Fruit fly (Drosophila melanogaster): ENCODE measurements around the gene bib.
A peak's percentile ranks its signal among the peaks of the same experiment; 100 is the strongest.

bib gene

dm6 chr2L:10004574-10004973, 20.1 kb downstream of the bib start:
- TF ChIP-seq lola (GFP tag; optimal IDR thresholded peaks at IDR 0.05) (no peak), OdsH (GFP tag; optimal IDR thresholded peaks at IDR 0.05) (no peak), usp (GFP tag; optimal IDR thresholded peaks at IDR 0.05) (no peak), CrebA (GFP tag; optimal IDR thresholded peaks at IDR 0.05; ENCODE audit: borderline replicate concordance) (no peak), Dif (GFP tag; optimal IDR thresholded peaks at IDR 0.05; ENCODE audit: partially characterized antibody) (no peak), Mio (GFP tag; optimal IDR thresholded peaks at IDR 0.05) (no peak), CG9705 (GFP tag; optimal IDR thresholded peaks at IDR 0.05) (no peak), N (GFP tag; optimal IDR thresholded peaks at IDR 0.05) (no peak), dsf (GFP tag; optimal IDR thresholded peaks at IDR 0.05; ENCODE audit: borderline replicate concordance) (no peak), Rel (GFP tag; optimal IDR thresholded peaks at IDR 0.05) (no peak), Rel (tag; optimal IDR thresholded peaks at IDR 0.05) (no peak), pan (optimal IDR thresholded peaks at IDR 0.05) (no peak)

dm6 chr2L:10009293-10009695, 24.8 kb downstream of the bib start, which contains the start of gene Trp1:
TSS of gene Trp1 (plus strand) at chr2L:10009381.
- TF ChIP-seq lola (GFP tag; optimal IDR thresholded peaks at IDR 0.05): no peak
- no peak for TF ChIP-seq Sp1 (GFP tag; optimal IDR thresholded peaks at IDR 0.05)
- no peak for TF ChIP-seq Mio (GFP tag; optimal IDR thresholded peaks at IDR 0.05)
- TF ChIP-seq CG32264 (GFP tag; optimal IDR thresholded peaks at IDR 0.05): no peak
- no peak for TF ChIP-seq N (GFP tag; optimal IDR thresholded peaks at IDR 0.05)
- TF ChIP-seq brk (GFP tag; optimal IDR thresholded peaks at IDR 0.05): peak; percentile 18
- peak; percentile 12 for TF ChIP-seq woc (GFP tag; optimal IDR thresholded peaks at IDR 0.05)
- TF ChIP-seq ey (GFP tag; optimal IDR thresholded peaks at IDR 0.05): no peak
- TF ChIP-seq Dif (GFP tag; optimal IDR thresholded peaks at IDR 0.05; ENCODE audit: partially characterized antibody): no peak
- peak; percentile 61 for TF ChIP-seq tai (GFP tag; optimal IDR thresholded peaks at IDR 0.05)
- no peak for TF ChIP-seq dsf (GFP tag; optimal IDR thresholded peaks at IDR 0.05; ENCODE audit: borderline replicate concordance)
- no peak for TF ChIP-seq Jra (GFP tag; optimal IDR thresholded peaks at IDR 0.05)
- no peak for TF ChIP-seq sv (GFP tag; optimal IDR thresholded peaks at IDR 0.05)
- peak; percentile 57 for TF ChIP-seq Vsx2 (GFP tag; optimal IDR thresholded peaks at IDR 0.05; ENCODE audit: partially characterized antibody)
- TF ChIP-seq Myc (optimal IDR thresholded peaks at IDR 0.05): no peak
- TF ChIP-seq jim (GFP tag; optimal IDR thresholded peaks at IDR 0.05): no peak
- no peak for TF ChIP-seq br (GFP tag; optimal IDR thresholded peaks at IDR 0.05)
- TF ChIP-seq Hnf4 (GFP tag; optimal IDR thresholded peaks at IDR 0.05): peak; percentile 23
- peak; percentile 37 for TF ChIP-seq Hr83 (GFP tag; optimal IDR thresholded peaks at IDR 0.05; ENCODE audit: poor library complexity, severe bottlenecking)

- peak; percentile 98 for TF ChIP-seq CG32264 (GFP tag; optimal IDR thresholded peaks at IDR 0.05)
- peak; percentile 98 for TF ChIP-seq GATAd (GFP tag; optimal IDR thresholded peaks at IDR 0.05)
- TF ChIP-seq Dif (GFP tag; optimal IDR thresholded peaks at IDR 0.05; ENCODE audit: partially characterized antibody): peak; percentile 26
- peak; percentile 99 for TF ChIP-seq rgr (GFP tag; optimal IDR thresholded peaks at IDR 0.05)
- TF ChIP-seq Mio (GFP tag; optimal IDR thresholded peaks at IDR 0.05): peak; percentile 95
- TF ChIP-seq N (GFP tag; optimal IDR thresholded peaks at IDR 0.05): no peak
- TF ChIP-seq foxo (GFP tag; optimal IDR thresholded peaks at IDR 0.05): peak; percentile 97 to 100
- peak; percentile 97 for TF ChIP-seq woc (GFP tag; optimal IDR thresholded peaks at IDR 0.05)
- peak; percentile 98 for TF ChIP-seq tai (GFP tag; optimal IDR thresholded peaks at IDR 0.05)
- TF ChIP-seq HLH106 (tag; optimal IDR thresholded peaks at IDR 0.05): peak; percentile 99
- peak; percentile 81 for TF ChIP-seq CrebA (GFP tag; optimal IDR thresholded peaks at IDR 0.05; ENCODE audit: borderline replicate concordance)
- peak; percentile 96 for TF ChIP-seq brk (GFP tag; optimal IDR thresholded peaks at IDR 0.05)
- TF ChIP-seq pan (optimal IDR thresholded peaks at IDR 0.05): no peak
- TF ChIP-seq Myc (optimal IDR thresholded peaks at IDR 0.05): no peak
- TF ChIP-seq Jra (GFP tag; optimal IDR thresholded peaks at IDR 0.05): peak; percentile 98
- peak; percentile 98 for TF ChIP-seq sage (GFP tag; optimal IDR thresholded peaks at IDR 0.05)
- TF ChIP-seq Vsx2 (GFP tag; optimal IDR thresholded peaks at IDR 0.05; ENCODE audit: partially characterized antibody): peak; percentile 35
- peak; percentile 99 for TF ChIP-seq br (GFP tag; optimal IDR thresholded peaks at IDR 0.05)
- TF ChIP-seq dsf (GFP tag; optimal IDR thresholded peaks at IDR 0.05; ENCODE audit: borderline replicate concordance): peak; percentile 96
- TF ChIP-seq Rel (GFP tag; optimal IDR thresholded peaks at IDR 0.05): peak; percentile 95
- TF ChIP-seq Rel (tag; optimal IDR thresholded peaks at IDR 0.05): peak; percentile 87
- no peak for TF ChIP-seq lola (GFP tag; optimal IDR thresholded peaks at IDR 0.05)
- TF ChIP-seq Sp1 (GFP tag; optimal IDR thresholded peaks at IDR 0.05): peak; percentile 98
- TF ChIP-seq dl (GFP tag; optimal IDR thresholded peaks at IDR 0.05; ENCODE audit: insufficient read depth in 1 of 2, partially characterized antibody in 2 of 2): peak; percentile 42 to 70
- TF ChIP-seq OdsH (GFP tag; optimal IDR thresholded peaks at IDR 0.05): peak; percentile 100
- TF ChIP-seq h (GFP tag; optimal IDR thresholded peaks at IDR 0.05): peak; percentile 100
- peak; percentile 100 for TF ChIP-seq ey (GFP tag; optimal IDR thresholded peaks at IDR 0.05)
- no peak for TF ChIP-seq Hr78 (GFP tag; optimal IDR thresholded peaks at IDR 0.05)
- TF ChIP-seq Hr83 (GFP tag; optimal IDR thresholded peaks at IDR 0.05; ENCODE audit: poor library complexity, severe bottlenecking): peak; percentile 99
- TF ChIP-seq usp (GFP tag; optimal IDR thresholded peaks at IDR 0.05): no peak
- TF ChIP-seq fru (GFP tag; optimal IDR thresholded peaks at IDR 0.05): peak; percentile 99
- TF ChIP-seq jim (GFP tag; optimal IDR thresholded peaks at IDR 0.05): peak; percentile 95
- peak; percentile 98 for TF ChIP-seq psq (GFP tag; optimal IDR thresholded peaks at IDR 0.05)
- TF ChIP-seq Abd-B (GFP tag; optimal IDR thresholded peaks at IDR 0.05): no peak
- TF ChIP-seq Dfd (GFP tag; optimal IDR thresholded peaks at IDR 0.05): peak; percentile 84
- peak; percentile 98 for TF ChIP-seq dmrt93B (GFP tag; optimal IDR thresholded peaks at IDR 0.05)
- peak; percentile 98 for TF ChIP-seq CG9705 (GFP tag; optimal IDR thresholded peaks at IDR 0.05)
- TF ChIP-seq Hnf4 (GFP tag; optimal IDR thresholded peaks at IDR 0.05): peak; percentile 99
- peak; percentile 94 for TF ChIP-seq sv (GFP tag; optimal IDR thresholded peaks at IDR 0.05)
Measured at dm6 chr2L:10009800-10010658, 25.6 kb downstream of the bib start.
